Fruit fly (Drosophila melanogaster) whole organism, prepupa: ENCODE results near the gene CG7332.

Source experiments
- Blimp-1 ChIP-seq: fragments of 200-800 bp; sonication (Bioruptor generic); optimal IDR thresholded peaks from 3 replicates; lab custom pipeline; 2017; ENCODE audit warnings: missing biosample characterization, missing genetic modification characterization, mild to moderate bottlenecking, moderate library complexity, missing genetic modification reagents
- CG10631 ChIP-seq: fragments of 200-800 bp; sonication (Bioruptor generic); optimal IDR thresholded peaks from 2 replicates; lab custom pipeline; 2016; ENCODE audit warnings: missing biosample characterization, missing genetic modification characterization
- CG10669 ChIP-seq: fragments of 200-800 bp; sonication (Bioruptor generic); optimal IDR thresholded peaks from 3 replicates; lab custom pipeline; 2018; ENCODE audit warnings: missing biosample characterization, mild to moderate bottlenecking, missing genetic modification characterization, moderate library complexity
- CG11762 ChIP-seq: fragments of 200-800 bp; sonication (Bioruptor generic); optimal IDR thresholded peaks from 3 replicates; lab custom pipeline; 2016; ENCODE audit warnings: missing biosample characterization, missing genetic modification characterization; ENCODE audit not compliant: insufficient read depth
- CG11902 ChIP-seq: fragments of 200-800 bp; sonication (Bioruptor generic); optimal IDR thresholded peaks from 3 replicates; lab custom pipeline; 2016; ENCODE audit warnings: missing biosample characterization, missing genetic modification characterization
- CG15336 ChIP-seq: fragments of 200-800 bp; sonication (Bioruptor generic); IDR thresholded peaks from 2 replicates; pipeline ENCODE4 v1.3.6; 2022; ENCODE audit warnings: missing biosample characterization, missing genetic modification characterization
- CG1621 ChIP-seq: fragments of 200-800 bp; sonication (Bioruptor generic); optimal IDR thresholded peaks from 3 replicates; lab custom pipeline; 2018; ENCODE audit warnings: missing biosample characterization, mild to moderate bottlenecking, missing genetic modification characterization
- CG32006 ChIP-seq: fragments of 200-800 bp; sonication (Bioruptor generic); optimal IDR thresholded peaks from 3 replicates; lab custom pipeline; 2017; ENCODE audit warnings: missing biosample characterization, mild to moderate bottlenecking, missing genetic modification characterization
- CG34406 ChIP-seq: fragments of 200-800 bp; sonication (Bioruptor generic); optimal IDR thresholded peaks from 3 replicates; lab custom pipeline; 2016; ENCODE audit warnings: missing biosample characterization, missing genetic modification characterization
- CG3919 ChIP-seq: fragments of 200-800 bp; sonication (Bioruptor generic); optimal IDR thresholded peaks from 3 replicates; lab custom pipeline; 2016; ENCODE audit warnings: missing biosample characterization, missing genetic modification characterization
- CG6163 ChIP-seq: fragments of 200-800 bp; sonication (Bioruptor generic); IDR thresholded peaks from 3 replicates; pipeline ENCODE4 v1.3.6; 2022; ENCODE audit warnings: missing biosample characterization, missing genetic modification characterization
- CG6792 ChIP-seq: fragments of 200-800 bp; sonication (Bioruptor generic); optimal IDR thresholded peaks from 3 replicates; lab custom pipeline; 2016; ENCODE audit warnings: missing biosample characterization, missing genetic modification characterization
- CG6808 ChIP-seq: fragments of 200-800 bp; sonication (Bioruptor generic); optimal IDR thresholded peaks from 3 replicates; lab custom pipeline; 2017; ENCODE audit warnings: missing biosample characterization, missing genetic modification characterization, mild to moderate bottlenecking, moderate library complexity, missing genetic modification reagents
- CG6854 ChIP-seq: fragments of 200-800 bp; sonication (Bioruptor generic); optimal IDR thresholded peaks from 2 replicates; lab custom pipeline; 2017; ENCODE audit warnings: missing biosample characterization, mild to moderate bottlenecking, missing genetic modification characterization
- CG8119 ChIP-seq: fragments of 200-800 bp; sonication (Bioruptor generic); IDR thresholded peaks from 3 replicates; pipeline ENCODE4 v1.3.6; 2022; ENCODE audit warnings: missing biosample characterization, missing genetic modification characterization
- CG8319 ChIP-seq: fragments of 200-800 bp; sonication (Bioruptor generic); optimal IDR thresholded peaks from 3 replicates; lab custom pipeline; 2016; ENCODE audit warnings: missing biosample characterization, missing genetic modification characterization
- CG8632 ChIP-seq: fragments of 200-800 bp; sonication (Bioruptor generic); optimal IDR thresholded peaks from 3 replicates; lab custom pipeline; 2016; ENCODE audit warnings: missing biosample characterization, missing genetic modification characterization
- CG9139 ChIP-seq: fragments of 200-800 bp; sonication (Bioruptor generic); optimal IDR thresholded peaks from 3 replicates; lab custom pipeline; 2017; ENCODE audit warnings: missing biosample characterization, mild to moderate bottlenecking, missing genetic modification characterization
- Eip75B ChIP-seq: fragments of 200-800 bp; sonication (Bioruptor generic); optimal IDR thresholded peaks from 3 replicates; lab custom pipeline; 2016; ENCODE audit warnings: missing biosample characterization, missing genetic modification characterization
- Eip78C ChIP-seq: fragments of 200-800 bp; sonication (Bioruptor generic); peaks from one replicate; lab custom pipeline; 2016; ENCODE audit warnings: missing biosample characterization, missing genetic modification characterization
- Hr38 ChIP-seq: sonication (Bioruptor generic); optimal IDR thresholded peaks from 2 replicates; lab custom pipeline; 2016; ENCODE audit warnings: missing biosample characterization, missing genetic modification characterization
- Hr4 ChIP-seq: fragments of 200-800 bp; sonication (Bioruptor generic); optimal IDR thresholded peaks from 3 replicates; lab custom pipeline; 2016; ENCODE audit warnings: missing biosample characterization, missing genetic modification characterization
- OdsH ChIP-seq: fragments of 200-800 bp; sonication (Bioruptor generic); optimal IDR thresholded peaks from 3 replicates; lab custom pipeline; 2016; ENCODE audit warnings: missing biosample characterization, missing genetic modification characterization
- Smox ChIP-seq: fragments of 200-800 bp; sonication (Bioruptor generic); optimal IDR thresholded peaks from 3 replicates; lab custom pipeline; 2016; ENCODE audit warnings: missing biosample characterization, missing genetic modification characterization
- dac ChIP-seq: fragments of 200-800 bp; sonication (Bioruptor generic); optimal IDR thresholded peaks from 2 replicates; lab custom pipeline; 2017; ENCODE audit warnings: missing biosample characterization, mild to moderate bottlenecking, missing genetic modification characterization
- eg ChIP-seq: fragments of 200-800 bp; sonication (Bioruptor generic); IDR thresholded peaks from 3 replicates; pipeline ENCODE4 v1.3.6; 2022; ENCODE audit warnings: missing biosample characterization, missing genetic modification characterization
- fd85E ChIP-seq: fragments of 200-800 bp; sonication (Bioruptor generic); optimal IDR thresholded peaks from 3 replicates; lab custom pipeline; 2016; ENCODE audit warnings: missing biosample characterization, missing genetic modification characterization
- lz ChIP-seq: fragments of 200-800 bp; sonication (Bioruptor generic); optimal IDR thresholded peaks from 3 replicates; lab custom pipeline; 2016; ENCODE audit warnings: missing biosample characterization, missing genetic modification characterization
- net ChIP-seq: fragments of 200-800 bp; sonication (Bioruptor generic); optimal IDR thresholded peaks from 3 replicates; lab custom pipeline; 2016; ENCODE audit warnings: missing biosample characterization, missing genetic modification characterization
- pdm3 ChIP-seq: fragments of 200-800 bp; sonication (Bioruptor generic); optimal IDR thresholded peaks from 3 replicates; lab custom pipeline; 2016; ENCODE audit warnings: missing biosample characterization, missing genetic modification characterization
- svp ChIP-seq: fragments of 200-800 bp; sonication (Bioruptor generic); peaks from one replicate; lab custom pipeline; 2016; ENCODE audit warnings: missing biosample characterization, missing genetic modification characterization
- topi ChIP-seq: fragments of 200-800 bp; sonication (Bioruptor generic); optimal IDR thresholded peaks from 3 replicates; lab custom pipeline; 2016; ENCODE audit warnings: missing biosample characterization, missing genetic modification characterization

The CG7332 gene

dm6 chrX:18929946-18930562 is 45.7 kb downstream of the CG7332 start, which contains the start of gene CG43759 (continued):
- TF ChIP-seq fd85E (GFP tag; lab: Kevin White, UChicago) (no peak), topi (no peak), CG8119 (peak; percentile 31; the same call in 1 of the 3 replicates), Hr38 (GFP tag; lab: Kevin White, UChicago) (no peak), CG11902 (GFP tag; lab: Kevin White, UChicago) (no peak), Hr4 (GFP tag; lab: Kevin White, UChicago) (no peak), CG8632 (GFP tag; lab: Kevin White, UChicago) (no peak), CG6854 (GFP tag; lab: Kevin White, UChicago) (no peak), lz (GFP tag; lab: Kevin White, UChicago) (no peak), CG11762 (no peak), Eip78C (peak; percentile 50), net (GFP tag; lab: Kevin White, UChicago) (peak; percentile 26), svp (no peak), CG9139 (GFP tag; lab: Kevin White, UChicago) (peak; percentile 8), CG10631 (GFP tag; lab: Kevin White, UChicago) (no peak), CG15336 (peak; percentile 36; the same call in 1 of the 2 replicates), CG1621 (peak; percentile 33), CG6808 (no peak), CG6163 (GFP tag; lab: Robert Waterston, UW) (peak; percentile 46; the same call in 1 of the 3 replicates), OdsH (no peak)

DNA sequence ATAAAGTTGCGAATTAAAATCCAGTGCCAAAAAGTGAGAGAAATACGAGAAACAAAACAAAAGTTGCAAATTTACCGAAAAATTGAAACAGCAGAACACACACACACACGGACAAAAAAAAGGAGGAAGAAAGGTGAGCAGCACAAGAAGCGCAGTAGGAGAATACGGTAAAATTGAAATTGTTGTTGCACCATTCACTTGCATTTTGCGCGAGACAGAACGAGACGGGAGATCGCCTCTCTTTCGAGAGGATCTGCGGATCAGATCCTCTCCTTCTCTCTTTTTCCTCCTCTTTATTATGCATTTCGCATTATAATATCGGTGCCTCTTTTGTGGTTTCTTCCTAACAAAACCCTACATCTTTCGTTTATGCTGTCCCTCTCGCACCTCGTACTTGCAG is 46.6 kb downstream of the CG7332 start:
- no peak for TF ChIP-seq CG34406
- no peak for TF ChIP-seq CG32006
- no peak for TF ChIP-seq CG9139 (GFP tag; lab: Kevin White, UChicago)
- no peak for TF ChIP-seq eg (GFP tag; lab: Robert Waterston, UW)
- no peak for TF ChIP-seq Blimp-1 (GFP tag; lab: Kevin White, UChicago)
- TF ChIP-seq Smox, result no peak
- TF ChIP-seq CG10669 (GFP tag; lab: Kevin White, UChicago), result no peak
- no peak for TF ChIP-seq CG11762
- no peak for TF ChIP-seq dac (GFP tag; lab: Kevin White, UChicago)
- no peak for TF ChIP-seq CG6792 (GFP tag; lab: Kevin White, UChicago)
- TF ChIP-seq CG6163 (GFP tag; lab: Robert Waterston, UW), result no peak
- TF ChIP-seq Eip75B, result no peak
- TF ChIP-seq pdm3 (GFP tag; lab: Kevin White, UChicago), result no peak
- TF ChIP-seq, all 60 proteins: peak for 0

DNA sequence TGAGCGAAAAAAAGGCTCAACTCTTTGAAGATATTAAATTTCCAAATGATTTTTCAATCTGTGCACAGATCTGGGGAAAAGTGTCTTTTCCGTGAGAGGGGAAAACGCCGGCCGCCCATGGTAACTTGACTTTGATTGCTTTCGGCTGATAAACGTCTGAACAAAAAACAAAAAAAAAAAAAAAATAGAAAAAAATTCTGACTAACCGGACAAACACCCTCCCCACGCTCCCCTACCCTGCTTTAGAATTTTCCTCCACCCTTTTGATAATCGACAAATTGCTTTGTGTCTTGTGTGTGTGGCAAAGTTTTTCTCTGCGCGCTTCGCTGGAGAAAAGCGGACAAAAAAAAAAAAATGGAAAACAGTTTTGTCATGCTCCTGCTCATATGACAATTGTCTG is 49.1 kb downstream of the CG7332 start:
- TF ChIP-seq CG3919 (GFP tag; lab: Kevin White, UChicago) (no peak), CG15336 (no peak), CG8119 (no peak)
- TF ChIP-seq, all 60 proteins: peak for 0

DNA sequence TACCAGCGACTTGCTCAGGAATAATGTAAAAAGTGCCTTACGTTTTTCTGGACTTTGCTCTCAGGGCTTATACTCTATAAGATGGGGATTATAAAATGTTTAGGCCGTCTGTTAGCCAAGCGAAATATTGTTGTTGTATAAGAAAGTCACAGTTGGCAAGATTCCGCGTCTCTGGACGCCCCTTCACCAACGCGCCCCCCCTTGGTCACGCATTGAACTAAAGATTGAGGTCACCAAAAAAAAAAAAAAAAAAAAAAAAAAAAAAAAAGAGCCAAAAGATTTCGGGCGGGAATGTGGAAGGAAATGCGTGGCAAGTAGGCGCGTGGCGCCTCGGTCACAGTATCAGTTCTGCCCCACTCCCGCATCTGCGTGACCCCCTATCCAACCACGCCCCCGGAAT is 50.5 kb downstream of the CG7332 start:
- TF ChIP-seq topi (peak; percentile 0), svp (peak; percentile 65), fd85E (GFP tag; lab: Kevin White, UChicago) (no peak), CG8319 (GFP tag; lab: Kevin White, UChicago) (peak; percentile 43)
- TF ChIP-seq, all 60 proteins: peak for 3

DNA sequence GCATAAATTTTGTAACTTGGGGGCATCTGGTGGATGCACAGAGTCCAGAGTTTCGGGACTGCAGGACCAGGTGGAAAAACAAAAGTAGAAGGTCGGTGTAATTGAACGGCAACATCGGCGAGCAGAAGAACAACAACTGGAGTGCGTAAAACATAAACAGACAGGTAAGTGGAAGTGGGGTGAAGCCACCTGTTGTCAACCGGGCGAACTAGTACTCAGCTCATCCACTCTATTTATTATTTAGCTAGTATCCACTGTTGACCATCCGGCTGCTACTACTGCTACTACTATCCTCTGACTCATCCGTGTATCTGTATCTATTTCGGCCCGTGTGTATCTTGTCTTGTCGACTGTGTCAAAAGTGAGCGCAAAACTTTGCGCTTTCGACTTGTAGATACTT is 52.3 kb downstream of the CG7332 start:
- no peak for TF ChIP-seq OdsH
- no peak for TF ChIP-seq eg (GFP tag; lab: Robert Waterston, UW)
